Worm (Caenorhabditis elegans) whole organism, L4 larva: Measurements from ENCODE around the gene K11C4.1.

ENCODE experiments used
- F10B5.3 ChIP-seq: sonication (generic microtip); optimal IDR thresholded peaks from 2 replicates; lab custom pipeline; 2016; ENCODE audit warnings: mild to moderate bottlenecking, missing genetic modification characterization, missing compliant biosample characterization
- F26F4.8 ChIP-seq: fragments of 200-800 bp; sonication (Bioruptor generic); conservative IDR thresholded peaks from 2 replicates; pipeline ENCODE4 v1.3.6; 2022; ENCODE audit warnings: missing genetic modification characterization, missing compliant biosample characterization
- F37D6.2 ChIP-seq: sonication (generic microtip); optimal IDR thresholded peaks from 2 replicates; lab custom pipeline; 2016; ENCODE audit warnings: mild to moderate bottlenecking, missing genetic modification characterization, missing compliant biosample characterization
- Y105C5A.15 ChIP-seq: fragments of 200-800 bp; sonication (Bioruptor generic); IDR thresholded peaks from 2 replicates; pipeline ENCODE4 v1.3.6; 2022; ENCODE audit warnings: missing genetic modification characterization, missing compliant biosample characterization
- Y5F2A.4 ChIP-seq: fragments of 200-800 bp; sonication (Bioruptor generic); optimal IDR thresholded peaks from 2 replicates; lab custom pipeline; 2018; ENCODE audit warnings: mild to moderate bottlenecking, missing genetic modification characterization, missing compliant biosample characterization
- ZK337.2 ChIP-seq: fragments of 200-800 bp; sonication (Bioruptor generic); IDR thresholded peaks from 2 replicates; pipeline ENCODE4 v1.3.6; 2022; ENCODE audit warnings: missing genetic modification reagents, missing genetic modification characterization, missing compliant biosample characterization
- ama-1 ChIP-seq: fragments of 150-350 bp; optimal IDR thresholded peaks from 2 replicates; lab custom pipeline; 2014; ENCODE audit warnings: inconsistent platforms, mixed read lengths
- attf-4 ChIP-seq: sonication (generic microtip); optimal IDR thresholded peaks from 3 replicates; lab custom pipeline; 2017; ENCODE audit warnings: missing biosample characterization, missing genetic modification characterization
- ctbp-1 ChIP-seq: fragments of 200-800 bp; sonication (Bioruptor generic); IDR thresholded peaks from 2 replicates; pipeline ENCODE4 v1.3.6; 2022; ENCODE audit warnings: missing genetic modification reagents, missing genetic modification characterization, missing compliant biosample characterization
- daf-19 ChIP-seq: fragments of 200-800 bp; sonication (Bioruptor generic); conservative IDR thresholded peaks from 2 replicates; pipeline ENCODE4 v1.3.6; 2022; ENCODE audit warnings: missing genetic modification characterization, missing compliant biosample characterization
- dmd-6 ChIP-seq: fragments of 200-800 bp; sonication (Bioruptor generic); IDR thresholded peaks from 2 replicates; pipeline ENCODE4 v1.3.6; 2022; ENCODE audit warnings: missing genetic modification reagents, missing genetic modification characterization, missing compliant biosample characterization
- dmd-8 ChIP-seq: fragments of 200-800 bp; sonication (Bioruptor generic); IDR thresholded peaks from 2 replicates; pipeline ENCODE4 v1.3.6; 2022; ENCODE audit warnings: missing genetic modification characterization, missing compliant biosample characterization
- dmd-9 ChIP-seq: fragments of 200-800 bp; sonication (Bioruptor generic); IDR thresholded peaks from 2 replicates; pipeline ENCODE4 v1.3.6; 2022; ENCODE audit warnings: missing genetic modification reagents, missing genetic modification characterization, missing compliant biosample characterization
- duxl-1 ChIP-seq: sonication (generic microtip); optimal IDR thresholded peaks from 2 replicates; lab custom pipeline; 2016; ENCODE audit warnings: mild to moderate bottlenecking, missing genetic modification characterization, moderate library complexity, missing compliant biosample characterization; ENCODE audit not compliant: poor library complexity
- dve-1 ChIP-seq: sonication (generic microtip); optimal IDR thresholded peaks from 2 replicates; lab custom pipeline; 2017; ENCODE audit warnings: antibody characterized with exemption, mild to moderate bottlenecking, missing genetic modification characterization, missing compliant biosample characterization; ENCODE audit not compliant: insufficient read depth
- egl-43 ChIP-seq: fragments of 200-800 bp; sonication (Bioruptor generic); IDR thresholded peaks from 2 replicates; pipeline ENCODE4 v1.3.6; 2022; ENCODE audit warnings: missing genetic modification reagents, missing genetic modification characterization, missing compliant biosample characterization
- fkh-10 ChIP-seq: fragments of 150-350 bp; optimal IDR thresholded peaks from 2 replicates; lab custom pipeline; 2014; ENCODE audit warnings: missing biosample characterization, missing genetic modification reagents, missing genetic modification characterization
- fos-1 ChIP-seq: fragments of 150-350 bp; optimal IDR thresholded peaks from 2 replicates; lab custom pipeline; 2014; ENCODE audit warnings: missing biosample characterization, missing genetic modification characterization
- gei-8 ChIP-seq: fragments of 200-800 bp; sonication (Bioruptor generic); optimal IDR thresholded peaks from 2 replicates; lab custom pipeline; 2018; ENCODE audit warnings: mild to moderate bottlenecking, missing genetic modification characterization, missing compliant biosample characterization
- hlh-11 ChIP-seq: fragments of 200-800 bp; sonication (Bioruptor generic); optimal IDR thresholded peaks from 2 replicates; lab custom pipeline; 2018; ENCODE audit warnings: mild to moderate bottlenecking, missing genetic modification characterization, missing compliant biosample characterization
- hmg-1.1 ChIP-seq: fragments of 200-800 bp; sonication (Bioruptor generic); IDR thresholded peaks from 2 replicates; pipeline ENCODE4 v1.3.6; 2022; ENCODE audit warnings: missing genetic modification reagents, missing genetic modification characterization, missing compliant biosample characterization
- jun-1 ChIP-seq: fragments of 150-350 bp; optimal IDR thresholded peaks from 2 replicates; lab custom pipeline; 2014; ENCODE audit warnings: missing biosample characterization, missing genetic modification reagents, missing genetic modification characterization
- lim-7 ChIP-seq: fragments of 200-800 bp; sonication (Bioruptor generic); IDR thresholded peaks from 2 replicates; pipeline ENCODE4 v1.3.6; 2022; ENCODE audit warnings: missing genetic modification characterization, missing compliant biosample characterization
- lin-1 ChIP-seq: fragments of 200-800 bp; sonication (Bioruptor generic); IDR thresholded peaks from 2 replicates; pipeline ENCODE4 v1.3.6; 2022; ENCODE audit warnings: missing genetic modification reagents, missing genetic modification characterization, missing compliant biosample characterization
- lin-13 ChIP-seq: fragments of 150-350 bp; optimal IDR thresholded peaks from 2 replicates; lab custom pipeline; 2014; ENCODE audit warnings: missing biosample characterization, missing genetic modification reagents, missing genetic modification characterization
- lin-29 ChIP-seq: fragments of 200-800 bp; sonication (Bioruptor generic); IDR thresholded peaks from 2 replicates; pipeline ENCODE4 v1.3.6; 2022; ENCODE audit warnings: missing genetic modification reagents, missing genetic modification characterization, missing compliant biosample characterization
- lir-3 ChIP-seq: sonication (generic microtip); optimal IDR thresholded peaks from 2 replicates; lab custom pipeline; 2016; ENCODE audit warnings: mild to moderate bottlenecking, missing genetic modification characterization, missing compliant biosample characterization
- madf-9 ChIP-seq: fragments of 200-800 bp; sonication (Bioruptor generic); conservative IDR thresholded peaks from 2 replicates; pipeline ENCODE4 v1.3.6; 2022; ENCODE audit warnings: missing genetic modification reagents, missing genetic modification characterization, missing compliant biosample characterization
- mdl-1 ChIP-seq, 2 experiments: fragments of 150-350 bp in 1 of 2; sonication (generic microtip) in 1 of 2; optimal IDR thresholded peaks; 2 replicates each; lab custom pipeline; 2014 to 2017; ENCODE audit warnings: missing biosample characterization in 2 of 2, missing genetic modification characterization in 2 of 2
- mes-2 ChIP-seq: sonication (generic microtip); optimal IDR thresholded peaks from 2 replicates; lab custom pipeline; 2016; ENCODE audit warnings: missing genotype, mild to moderate bottlenecking, missing genetic modification characterization, missing compliant biosample characterization; ENCODE audit not compliant: poor library complexity, severe bottlenecking
- mxl-2 ChIP-seq: fragments of 200-800 bp; sonication (Bioruptor generic); conservative IDR thresholded peaks from 2 replicates; pipeline ENCODE4 v1.3.6; 2022; ENCODE audit warnings: missing genetic modification reagents, missing genetic modification characterization, missing compliant biosample characterization
- mxl-3 ChIP-seq: fragments of 200-800 bp; sonication (Bioruptor generic); optimal IDR thresholded peaks from 2 replicates; lab custom pipeline; 2018; ENCODE audit warnings: mild to moderate bottlenecking, missing genetic modification characterization, missing compliant biosample characterization
- nhr-10 ChIP-seq: fragments of 150-350 bp; optimal IDR thresholded peaks from 2 replicates; lab custom pipeline; 2014; ENCODE audit warnings: missing biosample characterization, missing genetic modification characterization
- nhr-11 ChIP-seq: fragments of 150-350 bp; optimal IDR thresholded peaks from 2 replicates; lab custom pipeline; 2014; ENCODE audit warnings: missing biosample characterization, missing genetic modification characterization
- nhr-111 ChIP-seq: fragments of 200-800 bp; sonication (Bioruptor generic); optimal IDR thresholded peaks from 2 replicates; lab custom pipeline; 2018; ENCODE audit warnings: mild to moderate bottlenecking, missing genetic modification characterization, missing compliant biosample characterization
- nhr-237 ChIP-seq: sonication (generic microtip); optimal IDR thresholded peaks from 2 replicates; lab custom pipeline; 2017; ENCODE audit warnings: missing biosample characterization, missing genetic modification characterization
- nhr-28 ChIP-seq: fragments of 150-350 bp; optimal IDR thresholded peaks from 2 replicates; lab custom pipeline; 2014; ENCODE audit warnings: missing biosample characterization, missing genetic modification characterization
- nhr-42 ChIP-seq: fragments of 200-800 bp; sonication (Bioruptor generic); IDR thresholded peaks from 2 replicates; pipeline ENCODE4 v1.3.6; 2022; ENCODE audit warnings: missing genetic modification characterization, missing compliant biosample characterization
- nhr-48 ChIP-seq: sonication (generic microtip); optimal IDR thresholded peaks from 2 replicates; lab custom pipeline; 2016; ENCODE audit warnings: mild to moderate bottlenecking, missing genetic modification characterization, missing compliant biosample characterization
- nhr-77 ChIP-seq: fragments of 150-350 bp; optimal IDR thresholded peaks from 2 replicates; lab custom pipeline; 2014; ENCODE audit warnings: missing biosample characterization, missing genetic modification characterization
- pha-4 ChIP-seq, 2 experiments: fragments of 150-350 bp in 1 of 2; fragments of 200-800 bp in 1 of 2; sonication (Bioruptor generic) in 1 of 2; IDR thresholded peaks in 1 of 2; optimal IDR thresholded peaks in 1 of 2; 2 replicates each; pipeline versions ENCODE4 v1.3.6 to Lab custom; 2014 to 2022; ENCODE audit warnings: missing genetic modification characterization in 2 of 2, missing genetic modification reagents in 2 of 2, missing biosample characterization in 1 of 2, missing compliant biosample characterization in 1 of 2
- pqm-1 ChIP-seq: sonication (generic microtip); optimal IDR thresholded peaks from 2 replicates; lab custom pipeline; 2017; ENCODE audit warnings: missing biosample characterization, missing genetic modification characterization
- rbr-2 ChIP-seq: sonication (generic microtip); optimal IDR thresholded peaks from 2 replicates; lab custom pipeline; 2016; ENCODE audit warnings: missing genotype, missing genetic modification characterization, missing compliant biosample characterization
- set-16 ChIP-seq: fragments of 200-800 bp; sonication (Bioruptor generic); IDR thresholded peaks from 2 replicates; pipeline ENCODE4 v1.3.6; 2022; ENCODE audit warnings: missing genetic modification reagents, missing genetic modification characterization, missing compliant biosample characterization
- spr-1 ChIP-seq: sonication (generic microtip); optimal IDR thresholded peaks from 2 replicates; lab custom pipeline; 2016; ENCODE audit warnings: mild to moderate bottlenecking, missing genetic modification characterization, missing compliant biosample characterization
- spr-3 ChIP-seq: fragments of 200-800 bp; sonication (Bioruptor generic); optimal IDR thresholded peaks from 2 replicates; lab custom pipeline; 2018; ENCODE audit warnings: mild to moderate bottlenecking, missing genetic modification characterization, missing compliant biosample characterization
- tag-97 ChIP-seq: fragments of 200-800 bp; sonication (Bioruptor generic); IDR thresholded peaks from 2 replicates; pipeline ENCODE4 v1.3.6; 2022; ENCODE audit warnings: missing genetic modification characterization, missing compliant biosample characterization
- unc-130 ChIP-seq: sonication (generic microtip); optimal IDR thresholded peaks from 2 replicates; lab custom pipeline; 2016; ENCODE audit warnings: missing genetic modification reagents, missing genetic modification characterization, missing compliant biosample characterization
- zfp-2 ChIP-seq: sonication (generic microtip); optimal IDR thresholded peaks from 2 replicates; lab custom pipeline; 2016; ENCODE audit warnings: mild to moderate bottlenecking, missing genetic modification characterization, missing compliant biosample characterization
- ztf-7 ChIP-seq: fragments of 150-350 bp; optimal IDR thresholded peaks from 2 replicates; lab custom pipeline; 2014; ENCODE audit warnings: missing biosample characterization, missing genetic modification characterization

Gene K11C4.1

ce11 chrV:6888828-6889227 is 8.0 kb upstream of the K11C4.1 start (continued):
- peak; percentile 79 for TF ChIP-seq pha-4 (GFP tag; IDR thresholded peaks at IDR 0.05; lab: Robert Waterston, UW)
- TF ChIP-seq pha-4 (tag; optimal IDR thresholded peaks at IDR 0.05; lab: Kevin White, UChicago): no peak
- peak; percentile 29; the same call in 1 of the 2 replicates for TF ChIP-seq lin-29 (GFP tag; lab: Robert Waterston, UW)
- TF ChIP-seq mdl-1 (tag; optimal IDR thresholded peaks at IDR 0.05; lab: Kevin White, UChicago): no peak
- TF ChIP-seq set-16: peak; percentile 65
- peak; percentile 57 for TF ChIP-seq lir-3
- no peak for TF ChIP-seq tag-97 (GFP tag; lab: Robert Waterston, UW)
- peak; percentile 29 for TF ChIP-seq mxl-3
- no peak for TF ChIP-seq nhr-42 (GFP tag; lab: Robert Waterston, UW)
- TF ChIP-seq spr-3: peak; percentile 25
- no peak for TF ChIP-seq ama-1 (lab: Kevin White, UChicago)
- peak; percentile 65 for TF ChIP-seq nhr-77 (tag; lab: Kevin White, UChicago)
- TF ChIP-seq F37D6.2 (tag; lab: Kevin White, UChicago): peak; percentile 20
- no peak for TF ChIP-seq lin-1 (GFP tag; lab: Robert Waterston, UW)
- TF ChIP-seq nhr-111 (GFP tag; lab: Kevin White, UChicago): peak; percentile 82
- peak; percentile 64 for TF ChIP-seq Y105C5A.15 (GFP tag; lab: Robert Waterston, UW)
- peak; percentile 81; the same call in 1 of the 2 replicates for TF ChIP-seq dmd-8 (GFP tag; lab: Robert Waterston, UW)
- peak; percentile 75 for TF ChIP-seq nhr-48 (tag; lab: Kevin White, UChicago)
- peak; percentile 47 for TF ChIP-seq hlh-11
- no peak for TF ChIP-seq attf-4 (tag; lab: Kevin White, UChicago)
- peak; percentile 49; the same call in 1 of the 2 replicates for TF ChIP-seq mxl-2 (GFP tag; lab: Robert Waterston, UW)
- TF ChIP-seq jun-1 (tag; lab: Kevin White, UChicago): peak; percentile 48
- TF ChIP-seq fkh-10 (GFP tag; lab: Kevin White, UChicago): no peak
- TF ChIP-seq egl-43 (GFP tag; lab: Robert Waterston, UW): peak; percentile 93
- peak; percentile 70 for TF ChIP-seq dmd-6
- TF ChIP-seq daf-19 (GFP tag; lab: Robert Waterston, UW): no peak
- no peak for TF ChIP-seq ztf-7
- no peak for TF ChIP-seq lin-13 (GFP tag; lab: Kevin White, UChicago)
- peak; percentile 48 for TF ChIP-seq unc-130
- peak; percentile 20 for TF ChIP-seq nhr-28
- no peak for TF ChIP-seq nhr-237
- TF ChIP-seq Y5F2A.4 (GFP tag; lab: Kevin White, UChicago): peak; percentile 76
- TF ChIP-seq lim-7 (GFP tag; lab: Robert Waterston, UW): peak; percentile 89
- TF ChIP-seq duxl-1 (tag; lab: Kevin White, UChicago): peak; percentile 77
- peak; percentile 72 for TF ChIP-seq dmd-9 (GFP tag; lab: Robert Waterston, UW)
- peak; percentile 87 for TF ChIP-seq gei-8 (GFP tag; lab: Kevin White, UChicago)
- TF ChIP-seq zfp-2: no peak
- peak; percentile 84 for TF ChIP-seq hmg-1.1
- no peak for TF ChIP-seq nhr-10
- peak; percentile 88 for TF ChIP-seq mes-2

ce11 chrV:6893681-6894080 is 3.1 kb upstream of the K11C4.1 start:
- TF ChIP-seq nhr-11 (tag; lab: Kevin White, UChicago) (peak; percentile 33), ZK337.2 (no peak), dve-1 (tag; lab: Kevin White, UChicago) (no peak), madf-9 (no peak), set-16 (peak; percentile 14; the same call in 1 of the 2 replicates), F10B5.3 (no peak), Y105C5A.15 (GFP tag; lab: Robert Waterston, UW) (no peak), fos-1 (no peak), ctbp-1 (GFP tag; lab: Robert Waterston, UW) (0 out of 2 replicates have a peak, but pooled peaks have one; percentile 30), lin-29 (GFP tag; lab: Robert Waterston, UW) (no peak), spr-1 (tag; lab: Kevin White, UChicago) (no peak), rbr-2 (tag; lab: Kevin White, UChicago) (peak; percentile 15), mdl-1 (tag; optimal IDR thresholded peaks at IDR 0.05; lab: Kevin White, UChicago) (no peak), F26F4.8 (GFP tag; lab: Robert Waterston, UW) (no peak), zfp-2 (no peak), nhr-77 (tag; lab: Kevin White, UChicago) (no peak), ama-1 (lab: Kevin White, UChicago) (no peak), pha-4 (GFP tag; IDR thresholded peaks at IDR 0.05; lab: Robert Waterston, UW) (0 out of 2 replicates have a peak, but pooled peaks have one; percentile 21), pha-4 (tag; optimal IDR thresholded peaks at IDR 0.05; lab: Kevin White, UChicago) (no peak), mes-2 (peak; percentile 22), pqm-1 (no peak)
